Fruit fly (Drosophila melanogaster): Measurements from ENCODE around the gene rump.

Gene rump

dm6 chr3R:9459385-9460285 lies 50.5 kb downstream of the rump start (continued):
- TF ChIP-seq CG10959 (GFP tag; IDR thresholded peaks at IDR 0.05) (no peak), CG30403 (GFP tag; optimal IDR thresholded peaks at IDR 0.05) (peak; percentile 77), CG2875 (GFP tag; optimal IDR thresholded peaks at IDR 0.05) (peak; percentile 6), nau (GFP tag; optimal IDR thresholded peaks at IDR 0.05) (peak; percentile 58), ssp (GFP tag; IDR thresholded peaks at IDR 0.05) (no peak), CG34224 (GFP tag; IDR thresholded peaks at IDR 0.05; ENCODE audit: partially characterized antibody) (no peak), ems (GFP tag; optimal IDR thresholded peaks at IDR 0.05) (peak; percentile 65), lilli (GFP tag; optimal IDR thresholded peaks at IDR 0.05) (peak; percentile 74), crc (GFP tag; optimal IDR thresholded peaks at IDR 0.05) (no peak), Hr78 (GFP tag; optimal IDR thresholded peaks at IDR 0.05) (no peak), CG18764 (GFP tag; optimal IDR thresholded peaks at IDR 0.05) (peak; percentile 1), hb (GFP tag; IDR thresholded peaks at IDR 0.05; ENCODE audit: partially characterized antibody) (no peak), CG11696 (GFP tag; IDR thresholded peaks at IDR 0.05) (no peak), CG8944 (GFP tag; optimal IDR thresholded peaks at IDR 0.05) (no peak), B-H2 (GFP tag; optimal IDR thresholded peaks at IDR 0.05) (peak; percentile 81), Oaz (GFP tag; IDR thresholded peaks at IDR 0.05) (peak; percentile 48; the same call in 1 of the 2 replicates), CG3726 (GFP tag; IDR thresholded peaks at IDR 0.05) (no peak), CG14050 (GFP tag; IDR thresholded peaks at IDR 0.05) (no peak; the same call in 2 of the 3 replicates), emc (GFP tag; optimal IDR thresholded peaks at IDR 0.05) (no peak), unc-4 (GFP tag; IDR thresholded peaks at IDR 0.05; ENCODE audit: partially characterized antibody) (no peak), Gug (GFP tag; IDR thresholded peaks at IDR 0.05) (peak; percentile 29; the same call in 1 of the 4 replicates), CG3163 (GFP tag; optimal IDR thresholded peaks at IDR 0.05) (no peak), CG5180 (GFP tag; optimal IDR thresholded peaks at IDR 0.05) (peak; percentile 49), luna (GFP tag; optimal IDR thresholded peaks at IDR 0.05) (no peak), HmgD (GFP tag; optimal IDR thresholded peaks at IDR 0.05) (no peak), MESR4 (GFP tag; optimal IDR thresholded peaks at IDR 0.05) (no peak), CG1233 (GFP tag; optimal IDR thresholded peaks at IDR 0.05) (peak; percentile 62), CG2199 (GFP tag; IDR thresholded peaks at IDR 0.05) (no peak), odd (GFP tag; optimal IDR thresholded peaks at IDR 0.05) (peak; percentile 66), TFAM (GFP tag; optimal IDR thresholded peaks at IDR 0.05) (no peak), dysf (GFP tag; IDR thresholded peaks at IDR 0.05) (peak; percentile 79; the same call in 2 of the 3 replicates), Bdp1 (GFP tag; optimal IDR thresholded peaks at IDR 0.05) (no peak), CG12104 (GFP tag; optimal IDR thresholded peaks at IDR 0.05) (peak; percentile 23), tx (GFP tag; optimal IDR thresholded peaks at IDR 0.05) (peak; percentile 7), cad (GFP tag; optimal IDR thresholded peaks at IDR 0.05) (no peak), inv (GFP tag; IDR thresholded peaks at IDR 0.05; ENCODE audit: partially characterized antibody) (no peak), CG4854 (GFP tag; optimal IDR thresholded peaks at IDR 0.05) (peak; percentile 27), HHEX (GFP tag; optimal IDR thresholded peaks at IDR 0.05) (peak; percentile 82), eyg (GFP tag; optimal IDR thresholded peaks at IDR 0.05) (peak; percentile 16), CG6791 (GFP tag; IDR thresholded peaks at IDR 0.05; ENCODE audit: partially characterized antibody) (no peak), CG30020 (tag; optimal IDR thresholded peaks at IDR 0.05) (no peak), CG10431 (GFP tag; optimal IDR thresholded peaks at IDR 0.05) (no peak), CG8089 (GFP tag; optimal IDR thresholded peaks at IDR 0.05) (no peak), dan (GFP tag; IDR thresholded peaks at IDR 0.05) (no peak), Trl (optimal IDR thresholded peaks at IDR 0.05) (no peak), Trl (GFP tag; optimal IDR thresholded peaks at IDR 0.05) (peak; percentile 35), CG17829 (tag; optimal IDR thresholded peaks at IDR 0.05) (peak; percentile 42), lbe (GFP tag; optimal IDR thresholded peaks at IDR 0.05) (no peak), al (GFP tag; IDR thresholded peaks at IDR 0.05) (0 out of 2 replicates have a peak, but pooled peaks have one; percentile 27)
